Worm (Caenorhabditis elegans) whole organism, mixed stage, embryonic: ENCODE measurements around the gene C35B1.5.

Experiments used
- blmp-1 ChIP-seq: fragments of 150-350 bp; optimal IDR thresholded peaks from 2 replicates; lab custom pipeline; 2014; ENCODE audit warnings: missing biosample characterization, missing genetic modification characterization
- ces-1 ChIP-seq: fragments of 150-350 bp; optimal IDR thresholded peaks from 2 replicates; lab custom pipeline; 2014; ENCODE audit warnings: missing biosample characterization, missing genetic modification reagents, missing genetic modification characterization
- lsy-2 ChIP-seq: fragments of 150-350 bp; optimal IDR thresholded peaks from 2 replicates; lab custom pipeline; 2014; ENCODE audit warnings: missing biosample characterization, missing genetic modification characterization
- mep-1 ChIP-seq: fragments of 150-350 bp; optimal IDR thresholded peaks from 2 replicates; lab custom pipeline; 2017; ENCODE audit warnings: missing biosample characterization, missing genetic modification reagents, missing genetic modification characterization, inconsistent platforms
- nhr-12 ChIP-seq: fragments of 150-350 bp; optimal IDR thresholded peaks from 2 replicates; lab custom pipeline; 2014; ENCODE audit warnings: missing biosample characterization, missing genetic modification characterization
- nhr-28 ChIP-seq: fragments of 150-350 bp; optimal IDR thresholded peaks from 2 replicates; lab custom pipeline; 2014; ENCODE audit warnings: missing biosample characterization, missing genetic modification characterization
- snpc-4 ChIP-seq: fragments of 150-350 bp; optimal IDR thresholded peaks from 2 replicates; lab custom pipeline; 2014; ENCODE audit warnings: missing biosample characterization, missing genetic modification characterization
- ztf-11 ChIP-seq: fragments of 150-350 bp; optimal IDR thresholded peaks from 2 replicates; lab custom pipeline; 2014; ENCODE audit warnings: missing biosample characterization, missing genetic modification characterization

DNA sequence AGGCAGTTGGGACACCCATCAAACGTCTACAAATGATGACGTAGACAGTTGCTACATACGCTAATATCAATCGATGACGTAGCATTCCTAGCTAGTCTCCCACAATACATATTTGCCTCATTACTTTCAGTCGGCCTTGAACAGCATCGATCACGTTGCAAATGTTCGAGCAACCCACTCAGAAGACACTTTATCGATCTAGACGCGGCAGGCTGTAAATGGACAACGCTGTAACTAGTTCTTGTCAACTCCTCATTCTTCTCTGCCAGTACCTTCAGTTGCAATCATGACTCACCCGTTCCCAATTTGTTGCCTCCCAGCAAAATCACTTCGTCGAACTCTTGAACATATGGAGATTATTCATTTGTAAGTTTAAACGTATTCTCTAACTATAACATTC lies 12.0 kb downstream of the C35B1.5 start, which contains the start of gene pqn-75:
- TF ChIP-seq lsy-2 (tag; lab: Kevin White, UChicago), result no peak
- no peak for TF ChIP-seq blmp-1
- no peak for TF ChIP-seq nhr-28 (tag; lab: Kevin White, UChicago)
- no peak for TF ChIP-seq snpc-4 (tag; lab: Kevin White, UChicago)
- TF ChIP-seq ces-1 (GFP tag; lab: Kevin White, UChicago), result no peak
- no peak for TF ChIP-seq nhr-12 (tag; lab: Kevin White, UChicago)
- no peak for TF ChIP-seq mep-1 (tag; lab: Kevin White, UChicago)
- TF ChIP-seq ztf-11 (tag; lab: Kevin White, UChicago), result no peak
